Worm (Caenorhabditis elegans) whole organism, mixed stage, embryonic: ENCODE data around the gene col-86.

ENCODE experiments used
- nhr-12 ChIP-seq: fragments of 150-350 bp; optimal IDR thresholded peaks from 2 replicates; lab custom pipeline; 2014; ENCODE audit warnings: missing biosample characterization, missing genetic modification characterization
- nhr-28 ChIP-seq: fragments of 150-350 bp; optimal IDR thresholded peaks from 2 replicates; lab custom pipeline; 2014; ENCODE audit warnings: missing biosample characterization, missing genetic modification characterization
- snpc-4 ChIP-seq: fragments of 150-350 bp; optimal IDR thresholded peaks from 2 replicates; lab custom pipeline; 2014; ENCODE audit warnings: missing biosample characterization, missing genetic modification characterization
- unc-62 ChIP-seq: fragments of 150-350 bp; optimal IDR thresholded peaks from 2 replicates; lab custom pipeline; 2014; ENCODE audit warnings: missing biosample characterization, missing genetic modification reagents, missing genetic modification characterization

ce11 chrII:13077746-13078145 lies 20.3 kb downstream of the col-86 start:
- no peak for TF ChIP-seq unc-62 (GFP tag; lab: Kevin White, UChicago)
- no peak for TF ChIP-seq nhr-28
- TF ChIP-seq nhr-12 (tag; lab: Kevin White, UChicago), result no peak
- no peak for TF ChIP-seq snpc-4 (tag; lab: Kevin White, UChicago)
